Fruit fly (Drosophila melanogaster) whole organism, embryonic: Measurements from ENCODE around the gene CG33267.
A peak's percentile ranks its signal among the peaks of the same experiment; 100 is the strongest.
"Not testable (repeated sequence)": the region's sequence is repeated elsewhere in the genome, so short reads cannot be mapped to it uniquely, and the experiment has no call there.

Experiments used
- Atf-2 ChIP-seq: fragments of 200-800 bp; sonication (Bioruptor generic); optimal IDR thresholded peaks from 2 replicates; lab custom pipeline; 2016; ENCODE audit warnings: missing biosample characterization, missing genetic modification characterization
- Atf6 ChIP-seq: fragments of 200-800 bp; sonication (Bioruptor generic); IDR thresholded peaks from 2 replicates; pipeline ENCODE4 v1.3.6; 2022; ENCODE audit warnings: missing biosample characterization, missing genetic modification characterization
- Blimp-1 ChIP-seq: fragments of 200-800 bp; sonication (Bioruptor generic); optimal IDR thresholded peaks from 3 replicates; lab custom pipeline; 2018; ENCODE audit warnings: missing biosample characterization, missing genetic modification characterization, mild to moderate bottlenecking, moderate library complexity, missing genetic modification reagents
- CG11695 ChIP-seq: fragments of 200-800 bp; sonication (Bioruptor generic); IDR thresholded peaks from 3 replicates; pipeline ENCODE4 v1.3.6; 2022; ENCODE audit warnings: missing biosample characterization, missing genetic modification characterization
- CG13296 ChIP-seq: fragments of 200-800 bp; sonication (Bioruptor generic); optimal IDR thresholded peaks from 3 replicates; lab custom pipeline; 2018; ENCODE audit warnings: missing biosample characterization, mild to moderate bottlenecking, missing genetic modification characterization
- CG15073 ChIP-seq: fragments of 200-800 bp; sonication (Bioruptor generic); optimal IDR thresholded peaks from 2 replicates; lab custom pipeline; 2016; ENCODE audit warnings: missing biosample characterization, missing genetic modification characterization
- CG15269 ChIP-seq: fragments of 200-800 bp; sonication (Bioruptor generic); optimal IDR thresholded peaks from 2 replicates; lab custom pipeline; 2018; ENCODE audit warnings: missing biosample characterization, mild to moderate bottlenecking, missing genetic modification characterization, moderate library complexity
- CG15514 ChIP-seq: fragments of 200-800 bp; sonication (Bioruptor generic); optimal IDR thresholded peaks from 3 replicates; lab custom pipeline; 2017; ENCODE audit warnings: missing biosample characterization, missing genetic modification characterization, mild to moderate bottlenecking, moderate library complexity, missing genetic modification reagents
- CG18599 ChIP-seq: fragments of 200-800 bp; sonication (Bioruptor generic); optimal IDR thresholded peaks from 3 replicates; lab custom pipeline; 2017; ENCODE audit warnings: missing biosample characterization, missing genetic modification characterization, mild to moderate bottlenecking, moderate library complexity, missing genetic modification reagents
- CG2120 ChIP-seq: fragments of 200-800 bp; sonication (Bioruptor generic); optimal IDR thresholded peaks from 3 replicates; lab custom pipeline; 2016; ENCODE audit warnings: missing biosample characterization, missing genetic modification characterization
- CG2202 ChIP-seq: fragments of 200-800 bp; sonication (Bioruptor generic); optimal IDR thresholded peaks from 2 replicates; lab custom pipeline; 2018; ENCODE audit warnings: missing biosample characterization, mild to moderate bottlenecking, missing genetic modification characterization
- CG3065 ChIP-seq: fragments of 200-800 bp; sonication (Bioruptor generic); optimal IDR thresholded peaks from 2 replicates; lab custom pipeline; 2016; ENCODE audit warnings: missing biosample characterization, missing genetic modification characterization
- CG3281 ChIP-seq: fragments of 200-800 bp; sonication (Bioruptor generic); optimal IDR thresholded peaks from 3 replicates; lab custom pipeline; 2017; ENCODE audit warnings: missing biosample characterization, mild to moderate bottlenecking, missing genetic modification characterization
- CG4730 ChIP-seq: fragments of 200-800 bp; sonication (Bioruptor generic); IDR thresholded peaks from 2 replicates; pipeline ENCODE4 v1.3.6; 2022; ENCODE audit warnings: missing biosample characterization, missing genetic modification characterization
- CG5180 ChIP-seq: fragments of 200-800 bp; sonication (Bioruptor generic); optimal IDR thresholded peaks from 3 replicates; lab custom pipeline; 2017; ENCODE audit warnings: missing biosample characterization, missing genetic modification characterization, mild to moderate bottlenecking, moderate library complexity, missing genetic modification reagents
- CG6765 ChIP-seq: fragments of 200-800 bp; sonication (Bioruptor generic); optimal IDR thresholded peaks from 3 replicates; lab custom pipeline; 2017; ENCODE audit warnings: missing biosample characterization, mild to moderate bottlenecking, missing genetic modification characterization
- CG7745 ChIP-seq: fragments of 200-800 bp; sonication (Bioruptor generic); optimal IDR thresholded peaks from 2 replicates; lab custom pipeline; 2018; ENCODE audit warnings: missing biosample characterization, mild to moderate bottlenecking, missing genetic modification characterization, moderate library complexity
- CG8359 ChIP-seq: fragments of 200-800 bp; sonication (Bioruptor generic); optimal IDR thresholded peaks from 2 replicates; lab custom pipeline; 2017; ENCODE audit warnings: missing biosample characterization, mild to moderate bottlenecking, missing genetic modification characterization, borderline replicate concordance
- CrebB ChIP-seq: fragments of 200-800 bp; sonication (Bioruptor generic); optimal IDR thresholded peaks from 3 replicates; lab custom pipeline; 2018; ENCODE audit warnings: missing biosample characterization, mild to moderate bottlenecking, missing genetic modification characterization
- Elba2 ChIP-seq: fragments of 200-800 bp; sonication (Bioruptor generic); optimal IDR thresholded peaks from 3 replicates; lab custom pipeline; 2016; ENCODE audit warnings: missing biosample characterization, missing genetic modification characterization
- Fer1 ChIP-seq: fragments of 200-800 bp; sonication (Bioruptor generic); optimal IDR thresholded peaks from 2 replicates; lab custom pipeline; 2017; ENCODE audit warnings: missing biosample characterization, mild to moderate bottlenecking, missing genetic modification characterization
- GATAe ChIP-seq: fragments of 200-800 bp; sonication (Bioruptor generic); conservative IDR thresholded peaks from 2 replicates; pipeline ENCODE4 v1.3.6; 2022; ENCODE audit warnings: missing biosample characterization, missing genetic modification characterization
- Hmr ChIP-seq: fragments of 200-800 bp; sonication (Bioruptor generic); optimal IDR thresholded peaks from 3 replicates; lab custom pipeline; 2017; ENCODE audit warnings: mild to moderate bottlenecking, missing biosample characterization, missing genetic modification reagents, missing genetic modification characterization
- Jarid2 ChIP-seq: fragments of 200-800 bp; sonication (Bioruptor generic); optimal IDR thresholded peaks from 3 replicates; lab custom pipeline; 2017; ENCODE audit warnings: mild to moderate bottlenecking, missing biosample characterization, missing genetic modification reagents, missing genetic modification characterization
- MESR4 ChIP-seq: fragments of 200-800 bp; sonication (Bioruptor generic); optimal IDR thresholded peaks from 2 replicates; lab custom pipeline; 2018; ENCODE audit warnings: missing biosample characterization, mild to moderate bottlenecking, missing genetic modification characterization, moderate library complexity
- Max ChIP-seq: fragments of 200-800 bp; sonication (Bioruptor generic); optimal IDR thresholded peaks from 2 replicates; lab custom pipeline; 2016; ENCODE audit warnings: missing biosample characterization, mild to moderate bottlenecking, missing genetic modification characterization
- Meics ChIP-seq: fragments of 200-800 bp; sonication (Bioruptor generic); optimal IDR thresholded peaks from 2 replicates; lab custom pipeline; 2017; ENCODE audit warnings: missing biosample characterization, mild to moderate bottlenecking, missing genetic modification characterization
- Sin3A ChIP-seq: fragments of >200 bp; optimal IDR thresholded peaks from 2 replicates; lab custom pipeline; 2018
- bab2 ChIP-seq: fragments of 200-800 bp; sonication (Bioruptor generic); optimal IDR thresholded peaks from 2 replicates; lab custom pipeline; 2016; ENCODE audit warnings: missing biosample characterization, missing genetic modification characterization
- caup ChIP-seq: fragments of 200-800 bp; sonication (Bioruptor generic); optimal IDR thresholded peaks from 3 replicates; lab custom pipeline; 2017; ENCODE audit warnings: missing biosample characterization, mild to moderate bottlenecking, missing genetic modification characterization, moderate library complexity; ENCODE audit not compliant: severe bottlenecking
- ewg ChIP-seq: fragments of 200-800 bp; sonication (Bioruptor generic); optimal IDR thresholded peaks from 3 replicates; lab custom pipeline; 2017; ENCODE audit warnings: mild to moderate bottlenecking, missing biosample characterization, missing genetic modification reagents, missing genetic modification characterization
- exex ChIP-seq: fragments of 200-800 bp; sonication (Bioruptor generic); optimal IDR thresholded peaks from 4 replicates; lab custom pipeline; 2018; ENCODE audit warnings: missing biosample characterization, mild to moderate bottlenecking, missing genetic modification characterization, moderate library complexity
- fd3F ChIP-seq: fragments of 200-800 bp; sonication (Bioruptor generic); optimal IDR thresholded peaks from 2 replicates; lab custom pipeline; 2018; ENCODE audit warnings: missing biosample characterization, mild to moderate bottlenecking, missing genetic modification characterization, moderate library complexity
- lab ChIP-seq: fragments of 200-800 bp; sonication (Bioruptor generic); optimal IDR thresholded peaks from 3 replicates; lab custom pipeline; 2017; ENCODE audit warnings: missing biosample characterization, missing genetic modification characterization, mild to moderate bottlenecking, moderate library complexity, missing genetic modification reagents
- lmd ChIP-seq: fragments of 200-800 bp; sonication (Bioruptor generic); IDR thresholded peaks from 2 replicates; pipeline ENCODE4 v1.3.6; 2022; ENCODE audit warnings: missing biosample characterization, missing genetic modification characterization
- nerfin-2 ChIP-seq: fragments of 200-800 bp; sonication (Bioruptor generic); IDR thresholded peaks from 2 replicates; pipeline ENCODE4 v1.3.6; 2022; ENCODE audit warnings: missing biosample characterization, missing genetic modification characterization; ENCODE audit not compliant: partially characterized antibody
- otp ChIP-seq: fragments of 200-800 bp; sonication (Bioruptor generic); IDR thresholded peaks from 3 replicates; pipeline ENCODE4, ENCODE4 v1.3.6; 2022; ENCODE audit warnings: missing biosample characterization, missing genetic modification characterization
- sens ChIP-seq: fragments of 200-800 bp; sonication (Bioruptor generic); peaks from one replicate; lab custom pipeline; 2016; ENCODE audit warnings: missing biosample characterization, missing genetic modification characterization
- seq ChIP-seq: fragments of 200-800 bp; sonication (Bioruptor generic); IDR thresholded peaks from 2 replicates; pipeline ENCODE4 v1.3.6; 2022; ENCODE audit warnings: missing biosample characterization, missing genetic modification characterization
- sima ChIP-seq: fragments of 200-800 bp; sonication (Bioruptor generic); optimal IDR thresholded peaks from 2 replicates; lab custom pipeline; 2016; ENCODE audit warnings: missing biosample characterization, missing genetic modification characterization
- stc ChIP-seq: fragments of 200-800 bp; sonication (Bioruptor generic); IDR thresholded peaks from 2 replicates; pipeline ENCODE4 v1.3.6; 2022; ENCODE audit warnings: missing biosample characterization, missing genetic modification characterization
- tna ChIP-seq: fragments of 200-800 bp; sonication (Bioruptor generic); IDR thresholded peaks from 2 replicates; pipeline ENCODE4 v1.3.6; 2022; ENCODE audit warnings: missing biosample characterization, missing genetic modification characterization; ENCODE audit not compliant: partially characterized antibody
- unpg ChIP-seq: fragments of 200-800 bp; sonication (Bioruptor generic); optimal IDR thresholded peaks from 3 replicates; lab custom pipeline; 2018; ENCODE audit warnings: missing biosample characterization, mild to moderate bottlenecking, missing genetic modification characterization, moderate library complexity
- zfh2 ChIP-seq: fragments of 200-800 bp; sonication (Bioruptor generic); optimal IDR thresholded peaks from 2 replicates; lab custom pipeline; 2016; ENCODE audit warnings: missing biosample characterization, missing genetic modification characterization

The CG33267 gene

dm6 chr3L:11561946-11562760 lies 2.1 kb upstream of the CG33267 start, which contains the start of the genes CG7394 and Mob2 (continued):
- TF ChIP-seq Atf-2 (GFP tag; lab: Kevin White, UChicago) (peak; percentile 53), MESR4 (peak; percentile 80), CG4730 (GFP tag; lab: Robert Waterston, UW) (peak; percentile 85), Atf6 (peak; percentile 94), sima (GFP tag; lab: Kevin White, UChicago) (peak; percentile 42), tna (GFP tag; lab: Robert Waterston, UW) (peak; percentile 79), Elba2 (peak; percentile 64), CG7745 (tag; lab: Kevin White, UChicago) (no peak), Sin3A (lab: Kevin White, UChicago) (peak; percentile 92), stc (GFP tag; lab: Robert Waterston, UW) (peak; percentile 85), nerfin-2 (GFP tag; lab: Robert Waterston, UW) (peak; percentile 90)
- TF ChIP-seq, all 482 proteins: peak for 443

- TF ChIP-seq seq, result no peak
- TF ChIP-seq unpg (GFP tag; lab: Kevin White, UChicago), result no peak
- no peak for TF ChIP-seq CG3065 (GFP tag; lab: Kevin White, UChicago)
- TF ChIP-seq Max (GFP tag; lab: Kevin White, UChicago), result no peak
- no peak for TF ChIP-seq Fer1
- TF ChIP-seq CG5180, result no peak
- TF ChIP-seq CG8359 (GFP tag; lab: Kevin White, UChicago), result no peak
- TF ChIP-seq, all 482 proteins: peak for 0
Observed at dm6 chr3L:11574563-11574962, 10.3 kb downstream of the CG33267 start, which contains the start of gene CG33490. Gene CG33490 (minus strand): TSS chr3L:11574663.

- not testable (repeated sequence) for TF ChIP-seq zfh2 (GFP tag; lab: Kevin White, UChicago); bab2 (GFP tag; lab: Kevin White, UChicago); Jarid2
- TF ChIP-seq, all 482 proteins: peak for 0; not testable (repeated sequence) for 482
Observed at dm6 chr3L:11576944-11577343, 12.7 kb downstream of the CG33267 start, which contains the start of gene CG33489. Gene CG33489 (minus strand): TSS chr3L:11577044.

dm6 chr3L:11577395-11577794 lies 13.1 kb downstream of the CG33267 start, which contains the start of gene CG33271:
Gene CG33271 (minus strand): TSS chr3L:11577495.
- peak; percentile 31 for TF ChIP-seq CG18599 (GFP tag; lab: Kevin White, UChicago)
- TF ChIP-seq otp, result no peak
- no peak for TF ChIP-seq CrebB
- TF ChIP-seq sens (GFP tag; lab: Kevin White, UChicago), result peak; percentile 12
- TF ChIP-seq lmd, result no peak
- peak; percentile 31 for TF ChIP-seq CG3281
- peak; percentile 2 for TF ChIP-seq CG13296 (GFP tag; lab: Kevin White, UChicago)
- peak; percentile 7 for TF ChIP-seq CG15269 (tag; lab: Kevin White, UChicago)
- TF ChIP-seq Meics (GFP tag; lab: Kevin White, UChicago), result peak; percentile 31
- no peak for TF ChIP-seq ewg (GFP tag; lab: Kevin White, UChicago)
- TF ChIP-seq Hmr, result peak; percentile 41
- no peak for TF ChIP-seq CG15073
- TF ChIP-seq exex (tag; lab: Kevin White, UChicago), result no peak
- peak; percentile 16 for TF ChIP-seq caup (GFP tag; lab: Kevin White, UChicago)
- TF ChIP-seq GATAe (GFP tag; lab: Robert Waterston, UW), result no peak
- TF ChIP-seq CG15514, result peak; percentile 40
- peak; percentile 13 for TF ChIP-seq CG2120 (GFP tag; lab: Kevin White, UChicago)
- TF ChIP-seq CG11695 (GFP tag; lab: Robert Waterston, UW), result no peak
- TF ChIP-seq Blimp-1 (GFP tag; lab: Kevin White, UChicago), result no peak
- no peak for TF ChIP-seq CG2202 (tag; lab: Kevin White, UChicago)
- peak; percentile 31 for TF ChIP-seq CG6765
- peak; percentile 50 for TF ChIP-seq lab (GFP tag; lab: Kevin White, UChicago)
- peak; percentile 24 for TF ChIP-seq fd3F (GFP tag; lab: Kevin White, UChicago)
